Fruit fly (Drosophila melanogaster): Measurements from ENCODE around the gene CG32191.

Gene CG32191

DNA sequence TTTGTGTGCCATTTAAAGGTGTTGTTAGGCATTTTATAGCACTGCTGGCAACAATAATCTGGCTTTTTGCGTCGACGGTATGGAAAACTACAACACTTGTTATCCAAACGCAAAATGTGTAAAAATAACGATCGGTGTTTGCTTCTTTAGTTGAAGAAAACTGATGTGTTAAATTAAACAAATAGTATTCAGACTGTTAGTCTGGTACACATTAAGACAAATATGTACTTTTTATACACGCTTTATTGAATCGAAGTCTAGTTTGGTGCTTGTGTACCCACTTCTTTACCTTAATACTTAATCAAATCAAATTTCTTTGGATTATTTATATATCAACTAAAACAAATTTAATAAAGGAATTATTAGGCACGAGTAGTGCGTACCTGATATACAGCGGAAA, 17.5 kb downstream of the CG32191 start (continued):
- TF ChIP-seq CG13624 (GFP tag; optimal IDR thresholded peaks at IDR 0.05) (no peak), CG2889 (GFP tag; IDR thresholded peaks at IDR 0.05) (no peak), Chrac-16 (GFP tag; optimal IDR thresholded peaks at IDR 0.05) (no peak), Asciz (GFP tag; optimal IDR thresholded peaks at IDR 0.05) (no peak), Atf6 (GFP tag; IDR thresholded peaks at IDR 0.05) (peak; percentile 80), peb (GFP tag; IDR thresholded peaks at IDR 0.05) (no peak), sob (GFP tag; IDR thresholded peaks at IDR 0.05) (no peak), fd3F (GFP tag; optimal IDR thresholded peaks at IDR 0.05) (peak; percentile 87), tna (GFP tag; IDR thresholded peaks at IDR 0.05; ENCODE audit: partially characterized antibody) (no peak), gro (GFP tag; optimal IDR thresholded peaks at IDR 0.05) (no peak), chn (GFP tag; optimal IDR thresholded peaks at IDR 0.05) (no peak), CG13775 (GFP tag; optimal IDR thresholded peaks at IDR 0.05) (no peak), Usf (GFP tag; optimal IDR thresholded peaks at IDR 0.05) (no peak), run (tag; optimal IDR thresholded peaks at IDR 0.05) (no peak), gem (tag; optimal IDR thresholded peaks at IDR 0.05) (no peak), abd-A (tag; optimal IDR thresholded peaks at IDR 0.05) (no peak), gcm (GFP tag; optimal IDR thresholded peaks at IDR 0.05) (no peak), tll (GFP tag; optimal IDR thresholded peaks at IDR 0.05) (no peak), CG10543 (GFP tag; optimal IDR thresholded peaks at IDR 0.05) (peak; percentile 78), jing (GFP tag; optimal IDR thresholded peaks at IDR 0.05) (no peak), Atf3 (GFP tag; optimal IDR thresholded peaks at IDR 0.05) (no peak), ci (GFP tag; IDR thresholded peaks at IDR 0.05) (no peak), Sin3A (optimal IDR thresholded peaks at IDR 0.05) (no peak), CG10979 (tag; optimal IDR thresholded peaks at IDR 0.05) (no peak), Eip74EF (GFP tag; optimal IDR thresholded peaks at IDR 0.05) (no peak), CG8478 (optimal IDR thresholded peaks at IDR 0.05) (no peak), CG30403 (GFP tag; optimal IDR thresholded peaks at IDR 0.05) (no peak), sd (tag; optimal IDR thresholded peaks at IDR 0.05) (no peak), tin (GFP tag; optimal IDR thresholded peaks at IDR 0.05) (no peak), H2.0 (GFP tag; IDR thresholded peaks at IDR 0.05) (no peak), emc (GFP tag; optimal IDR thresholded peaks at IDR 0.05) (no peak), CG1529 (GFP tag; optimal IDR thresholded peaks at IDR 0.05) (no peak), CG8290 (GFP tag; optimal IDR thresholded peaks at IDR 0.05) (no peak), CG8290 (tag; optimal IDR thresholded peaks at IDR 0.05) (no peak), esg (GFP tag; conservative IDR thresholded peaks at IDR 0.05) (no peak), Dek (tag; optimal IDR thresholded peaks at IDR 0.05) (peak; percentile 67), CG7839 (tag; optimal IDR thresholded peaks at IDR 0.05) (no peak), CG4404 (GFP tag; IDR thresholded peaks at IDR 0.05) (no peak), Sox100B (GFP tag; optimal IDR thresholded peaks at IDR 0.05) (no peak), CG5180 (GFP tag; optimal IDR thresholded peaks at IDR 0.05) (no peak), Blimp-1 (GFP tag; optimal IDR thresholded peaks at IDR 0.05) (no peak), H15 (GFP tag; IDR thresholded peaks at IDR 0.05) (no peak), Rx (GFP tag; IDR thresholded peaks at IDR 0.05) (no peak), eyg (GFP tag; optimal IDR thresholded peaks at IDR 0.05) (no peak), Dref (GFP tag; IDR thresholded peaks at IDR 0.05) (no peak), CG15601 (tag; optimal IDR thresholded peaks at IDR 0.05) (no peak), gsb (GFP tag; IDR thresholded peaks at IDR 0.05) (no peak), CG1792 (GFP tag; optimal IDR thresholded peaks at IDR 0.05) (no peak), CG1647 (GFP tag; optimal IDR thresholded peaks at IDR 0.05) (no peak), Gsc (GFP tag; IDR thresholded peaks at IDR 0.05) (no peak), Poxn (GFP tag; IDR thresholded peaks at IDR 0.05) (no peak), pan (optimal IDR thresholded peaks at IDR 0.05) (no peak), pan (GFP tag; optimal IDR thresholded peaks at IDR 0.05 in 1 of 2, IDR thresholded peaks at IDR 0.05 in 1 of 2) (no peak)

Measured in whole organism, embryonic.